Worm (Caenorhabditis elegans): ENCODE data around the gene rgs-11.

DNA sequence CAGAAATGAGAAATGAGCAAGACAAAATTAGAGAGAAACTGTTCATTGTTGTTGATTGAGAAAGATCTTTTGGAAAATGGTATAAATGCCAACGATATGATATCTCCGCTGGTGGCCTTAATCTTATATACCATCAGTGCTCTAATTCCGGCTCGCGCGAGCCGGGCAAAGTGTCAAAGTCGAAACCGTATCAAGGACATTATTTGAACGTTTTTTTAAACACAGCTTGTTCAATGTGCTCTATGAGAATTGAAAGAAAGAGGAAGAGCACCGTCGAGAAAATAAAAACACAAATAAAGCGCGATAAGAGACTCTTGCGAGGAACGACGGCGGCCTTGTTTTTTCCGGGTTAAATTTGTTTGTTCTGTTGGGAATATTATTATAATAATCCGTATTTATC, 2.9 kb upstream of the rgs-11 start, which contains the start of gene idpp-3:
- TF ChIP-seq athp-1 (tag; optimal IDR thresholded peaks at IDR 0.05) (no peak), pha-4 (tag; optimal IDR thresholded peaks at IDR 0.05) (no peak), T26A5.8 (tag; optimal IDR thresholded peaks at IDR 0.05) (no peak), F23B12.7 (tag; optimal IDR thresholded peaks at IDR 0.05; ENCODE audit: insufficient read depth) (no peak), nhr-90 (tag; optimal IDR thresholded peaks at IDR 0.05) (no peak), cebp-2 (GFP tag; IDR thresholded peaks at IDR 0.05) (no peak), lag-1 (GFP tag; IDR thresholded peaks at IDR 0.05) (no peak), bed-2 (GFP tag; IDR thresholded peaks at IDR 0.05) (no peak), atf-7 (tag; optimal IDR thresholded peaks at IDR 0.05) (no peak), sptf-2 (GFP tag; optimal IDR thresholded peaks at IDR 0.05) (no peak), unc-62 (GFP tag; optimal IDR thresholded peaks at IDR 0.05) (no peak), Y95B8A.8 (GFP tag; IDR thresholded peaks at IDR 0.05) (no peak), D2030.7 (GFP tag; IDR thresholded peaks at IDR 0.05) (no peak)

All from whole organism, young adult.